Worm (Caenorhabditis elegans) whole organism, young adult: Measurements from ENCODE around the gene F13H8.8.

Source experiments
- Y67H2A.10 ChIP-seq: fragments of 200-800 bp; sonication (Bioruptor generic); conservative IDR thresholded peaks from 2 replicates; pipeline ENCODE4 v1.3.6; 2022; ENCODE audit warnings: missing genetic modification reagents, missing genetic modification characterization, missing compliant biosample characterization
- Y79H2A.3 ChIP-seq: fragments of 200-800 bp; sonication (Bioruptor generic); conservative IDR thresholded peaks from 2 replicates; pipeline ENCODE4 v1.3.6; 2022; ENCODE audit warnings: missing genetic modification reagents, missing genetic modification characterization, missing compliant biosample characterization
- akir-1 ChIP-seq: fragments of 200-800 bp; sonication (Bioruptor generic); optimal IDR thresholded peaks from 2 replicates; lab custom pipeline; 2018; ENCODE audit warnings: mild to moderate bottlenecking, missing genetic modification characterization, moderate library complexity, missing compliant biosample characterization
- atf-7 ChIP-seq: sonication (generic microtip); optimal IDR thresholded peaks from 2 replicates; lab custom pipeline; 2017; ENCODE audit warnings: mild to moderate bottlenecking, missing genetic modification characterization, missing compliant biosample characterization
- dpff-1 ChIP-seq: sonication (generic microtip); optimal IDR thresholded peaks from 2 replicates; lab custom pipeline; 2017; ENCODE audit warnings: mild to moderate bottlenecking, missing genetic modification characterization, missing compliant biosample characterization
- dpl-1 ChIP-seq: fragments of 150-350 bp; optimal IDR thresholded peaks from 2 replicates; lab custom pipeline; 2014; ENCODE audit warnings: missing biosample characterization, missing genetic modification reagents, missing genetic modification characterization
- hlh-12 ChIP-seq: sonication (generic microtip); optimal IDR thresholded peaks from 2 replicates; lab custom pipeline; 2016; ENCODE audit warnings: missing genetic modification characterization, missing compliant biosample characterization
- hmg-1.2 ChIP-seq: fragments of 200-800 bp; sonication (Bioruptor generic); IDR thresholded peaks from 2 replicates; pipeline ENCODE4 v1.3.6; 2022; ENCODE audit warnings: missing genetic modification reagents, missing genetic modification characterization, missing compliant biosample characterization
- nfya-2 ChIP-seq: fragments of 200-800 bp; sonication (Bioruptor generic); IDR thresholded peaks from 2 replicates; pipeline ENCODE4 v1.3.6; 2022; ENCODE audit warnings: missing genetic modification reagents, missing genetic modification characterization, missing compliant biosample characterization
- sdz-38 ChIP-seq: sonication (generic microtip); optimal IDR thresholded peaks from 2 replicates; lab custom pipeline; 2016; ENCODE audit warnings: missing genotype, missing genetic modification characterization, missing compliant biosample characterization
- snpc-4 ChIP-seq, 5 experiments: fragments of 150-350 bp in 1 of 5; sonication (generic microtip) in 4 of 5; optimal IDR thresholded peaks; 2 replicates each; lab custom pipeline; 2014 to 2018; ENCODE audit warnings: missing genetic modification characterization in 5 of 5, missing biosample characterization in 3 of 5, antibody characterized with exemption in 2 of 5, mild to moderate bottlenecking in 2 of 5, missing compliant biosample characterization in 2 of 5, missing genotype in 2 of 5, moderate library complexity in 2 of 5, missing genetic modification reagents in 1 of 5
- tbx-9 ChIP-seq: sonication (generic microtip); optimal IDR thresholded peaks from 2 replicates; lab custom pipeline; 2016; ENCODE audit warnings: borderline replicate concordance, missing genetic modification characterization, inconsistent platforms, missing compliant biosample characterization
- zfh-2 ChIP-seq: fragments of 200-800 bp; sonication (Bioruptor generic); conservative IDR thresholded peaks from 2 replicates; pipeline ENCODE4 v1.3.6; 2022; ENCODE audit warnings: missing genetic modification reagents, missing genetic modification characterization, missing compliant biosample characterization
- ztf-22 ChIP-seq: fragments of 200-800 bp; sonication (Bioruptor generic); optimal IDR thresholded peaks from 2 replicates; lab custom pipeline; 2018; ENCODE audit warnings: mild to moderate bottlenecking, missing genetic modification characterization, moderate library complexity, missing compliant biosample characterization

DNA sequence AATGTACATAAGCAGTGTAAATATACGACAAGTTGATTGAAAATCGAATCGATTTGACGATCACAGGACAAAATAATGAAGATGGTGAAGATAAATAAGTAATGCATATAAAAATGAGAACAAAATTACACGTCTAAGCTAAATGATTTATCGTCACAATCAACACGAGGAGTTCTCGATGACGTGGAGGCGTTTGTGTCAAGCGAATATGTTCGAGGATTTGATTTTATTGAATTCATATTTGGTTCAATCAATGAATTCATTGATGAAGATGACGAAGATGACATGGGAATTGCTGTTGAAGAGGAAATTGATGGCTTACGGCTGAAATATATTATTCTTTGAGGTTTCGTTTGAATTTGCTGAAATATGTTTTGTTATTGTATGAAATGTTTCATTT lies 24.6 kb upstream of the F13H8.8 start, which contains the start of gene nyn-3:
- TF ChIP-seq sdz-38 (tag; lab: Kevin White, UChicago) = no peak
- no peak for TF ChIP-seq akir-1 (GFP tag; lab: Kevin White, UChicago)
- no peak for TF ChIP-seq nfya-2 (GFP tag; lab: Robert Waterston, UW)
- no peak for TF ChIP-seq snpc-4 (GFP tag; optimal IDR thresholded peaks at IDR 0.05; lab: Kevin White, UChicago)
- no peak for TF ChIP-seq snpc-4 (tag; optimal IDR thresholded peaks at IDR 0.05; lab: Kevin White, UChicago)
- no peak for TF ChIP-seq ztf-22 (GFP tag; lab: Kevin White, UChicago)
- TF ChIP-seq dpff-1 (tag; lab: Kevin White, UChicago) = no peak
- TF ChIP-seq dpl-1 (GFP tag; lab: Kevin White, UChicago) = no peak
- TF ChIP-seq Y79H2A.3 (GFP tag; lab: Robert Waterston, UW) = no peak
- TF ChIP-seq atf-7 (tag; lab: Kevin White, UChicago) = no peak
- TF ChIP-seq tbx-9 (tag; lab: Kevin White, UChicago) = no peak
- no peak for TF ChIP-seq hlh-12 (tag; lab: Kevin White, UChicago)
- TF ChIP-seq zfh-2 = no peak
- TF ChIP-seq hmg-1.2 = no peak
- no peak for TF ChIP-seq Y67H2A.10 (GFP tag; lab: Robert Waterston, UW)
